Fruit fly (Drosophila melanogaster): Measurements from ENCODE around the gene CG32069.

DNA sequence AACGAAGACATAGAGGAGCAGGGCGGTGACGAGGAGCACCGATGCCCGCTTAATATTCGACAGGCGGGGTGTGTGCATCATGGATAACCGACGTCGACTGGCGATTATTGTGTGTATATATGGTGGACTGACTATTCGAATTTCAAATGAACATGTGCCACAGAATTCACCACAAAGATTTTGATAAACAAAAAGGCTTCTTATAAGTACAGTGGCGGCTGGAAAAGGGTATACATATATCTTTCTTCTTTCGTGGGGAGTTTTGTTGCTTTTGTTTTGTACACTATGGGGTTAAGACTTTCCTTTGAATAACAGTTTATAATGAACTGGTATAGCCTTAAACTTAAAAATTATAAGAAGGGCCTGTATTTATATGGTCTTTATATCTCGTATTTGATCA, 7.3 kb upstream of the CG32069 start, which contains the start of gene CG6310:
- TF ChIP-seq H15 (GFP tag; IDR thresholded peaks at IDR 0.05) (no peak), Tbp (GFP tag; optimal IDR thresholded peaks at IDR 0.05) (no peak), CG18011 (GFP tag; optimal IDR thresholded peaks at IDR 0.05) (no peak)
